Fruit fly (Drosophila melanogaster) ovary, adult (tissue): ENCODE results near the gene CG31404.

Source experiments
- CG17801 ChIP-seq: fragments of 200-800 bp; optimal IDR thresholded peaks from 2 replicates; lab custom pipeline; 2019; ENCODE audit warnings: missing biosample characterization, mild to moderate bottlenecking, missing genetic modification characterization, moderate library complexity; ENCODE audit not compliant: partially characterized antibody

CG31404 gene

DNA sequence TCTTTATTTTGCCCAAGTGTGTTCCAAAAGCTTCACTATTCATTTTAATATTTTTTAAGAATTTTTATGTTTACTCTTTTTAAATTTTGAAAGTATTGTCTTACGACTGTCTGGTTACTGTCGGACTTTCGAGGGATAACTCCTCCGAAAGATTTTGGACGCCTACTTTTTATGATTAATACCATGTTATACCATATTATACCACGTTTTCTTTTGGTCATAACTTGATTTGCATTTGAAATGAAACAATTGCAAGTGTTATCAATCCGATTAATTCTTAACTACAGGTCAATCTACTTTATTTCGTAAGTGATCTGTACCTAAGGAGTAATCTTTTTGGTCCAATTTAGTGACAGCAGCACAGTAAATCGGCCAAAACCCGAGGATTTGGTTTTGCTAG lies at the start of gene CG31404:
TSS of gene CG31404 (minus strand) at position 101 of the 400 bp plus-strand sequence.
- TF ChIP-seq CG17801 (GFP tag; lab: Kevin White, UChicago): no peak

DNA sequence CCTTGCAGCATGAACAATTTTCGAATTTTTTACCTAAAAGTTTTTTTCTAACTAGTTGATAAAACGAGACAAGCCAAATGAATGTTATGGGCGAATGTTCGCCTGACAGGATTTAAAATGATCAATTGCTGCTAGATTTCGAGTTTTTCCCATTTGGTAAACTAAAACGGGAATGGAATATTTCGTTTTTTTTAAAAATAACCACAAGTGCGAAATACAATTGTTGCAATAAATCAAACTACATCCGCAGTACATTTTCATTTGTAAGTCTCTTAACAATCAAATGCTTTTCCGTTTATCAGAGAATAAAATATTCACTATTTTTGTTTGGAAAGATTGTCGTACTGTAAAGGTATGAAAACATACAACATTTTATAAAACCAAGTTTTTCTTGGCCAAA lies 49.3 kb upstream of the CG31404 start, which contains the start of gene CG3517:
TSS of gene CG3517 (minus strand) at position 101 of the 400 bp plus-strand sequence.
- TF ChIP-seq CG17801 (GFP tag; lab: Kevin White, UChicago): no peak

DNA sequence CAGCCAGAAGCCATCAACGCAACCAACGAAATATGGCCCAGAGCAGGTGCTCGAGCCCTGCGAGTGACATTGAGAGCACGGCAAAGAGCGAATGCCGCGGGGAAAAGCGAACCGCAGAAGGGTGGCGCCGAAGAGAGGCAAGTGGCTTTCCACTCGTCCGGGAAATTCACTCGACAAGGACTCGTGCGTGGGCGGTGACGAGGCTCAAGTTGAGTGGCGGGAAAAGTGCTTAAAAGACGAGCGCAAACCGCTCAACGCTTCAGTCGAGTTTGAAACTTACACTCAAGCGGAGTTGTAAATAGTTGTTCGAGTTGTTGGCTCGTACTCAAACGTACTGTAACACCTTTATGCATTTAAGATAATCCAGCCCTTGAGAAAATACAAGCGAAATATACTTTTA lies 36.6 kb upstream of the CG31404 start, which contains the start of gene CG31221:
TSS of gene CG31221 (plus strand) at position 256 of the 400 bp plus-strand sequence.
- TF ChIP-seq CG17801 (GFP tag; lab: Kevin White, UChicago): no peak

DNA sequence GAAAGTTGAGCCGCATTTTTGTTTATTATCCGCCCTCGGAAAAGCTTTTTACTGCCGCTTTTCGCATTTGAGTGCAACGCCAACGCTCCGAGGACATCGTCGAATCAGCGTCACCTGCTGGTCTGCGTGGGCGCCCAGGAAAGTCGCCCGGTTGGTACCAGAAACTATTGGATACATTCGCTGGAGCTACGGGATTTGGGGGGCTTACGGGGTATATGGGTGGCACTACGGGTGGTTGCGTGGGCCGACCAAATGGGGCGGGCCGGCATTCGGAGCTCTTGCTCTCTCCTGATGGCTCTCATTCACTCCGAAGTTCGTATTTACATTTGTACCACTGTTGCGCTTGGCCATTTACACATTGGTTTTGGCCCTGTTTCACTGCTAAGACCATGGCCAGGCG lies 35.5 kb upstream of the CG31404 start:
- no peak for TF ChIP-seq CG17801 (GFP tag; lab: Kevin White, UChicago)

DNA sequence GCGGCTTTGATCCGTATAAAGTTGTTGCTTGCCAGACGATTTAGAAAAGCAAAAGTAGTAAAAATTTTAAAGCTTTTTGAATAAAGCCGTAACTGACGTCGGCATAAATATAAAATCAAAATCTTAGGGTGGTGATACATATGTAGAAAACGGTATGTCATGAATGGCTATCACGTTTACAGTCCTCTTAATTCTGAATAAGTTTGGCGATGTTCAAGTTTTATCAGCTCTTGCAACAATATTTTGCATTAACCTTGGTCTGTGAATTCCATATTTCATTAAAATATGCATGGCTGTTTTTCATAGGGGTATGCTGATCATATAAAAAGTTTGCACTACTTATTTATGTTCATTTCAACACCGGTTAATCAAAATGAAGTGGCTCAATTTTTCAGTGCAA lies 32.8 kb upstream of the CG31404 start, which contains the start of gene CG11626:
TSS of gene CG11626 (plus strand) at position 301 of the 400 bp plus-strand sequence.
- TF ChIP-seq CG17801 (GFP tag; lab: Kevin White, UChicago): no peak

DNA sequence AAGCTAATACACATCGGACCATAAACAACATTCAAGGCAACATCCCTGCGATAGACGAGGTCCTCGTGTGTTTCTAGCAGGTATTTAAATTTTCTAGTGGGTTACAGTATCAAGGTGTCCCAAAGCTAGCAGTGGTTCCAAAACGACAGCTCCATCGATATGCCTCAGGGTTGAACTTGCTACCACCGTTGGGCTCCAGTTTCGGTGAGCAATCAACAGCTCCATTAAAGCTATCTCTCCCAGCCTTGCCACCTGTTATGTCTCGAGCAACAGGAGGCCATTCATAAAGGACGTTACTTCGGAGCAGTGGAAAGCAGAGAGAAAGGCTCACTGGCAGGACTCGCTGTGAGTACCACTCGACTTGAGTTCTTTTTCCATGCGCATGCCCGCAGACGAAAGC lies 31.0 kb upstream of the CG31404 start:
- TF ChIP-seq CG17801 (GFP tag; lab: Kevin White, UChicago): no peak

DNA sequence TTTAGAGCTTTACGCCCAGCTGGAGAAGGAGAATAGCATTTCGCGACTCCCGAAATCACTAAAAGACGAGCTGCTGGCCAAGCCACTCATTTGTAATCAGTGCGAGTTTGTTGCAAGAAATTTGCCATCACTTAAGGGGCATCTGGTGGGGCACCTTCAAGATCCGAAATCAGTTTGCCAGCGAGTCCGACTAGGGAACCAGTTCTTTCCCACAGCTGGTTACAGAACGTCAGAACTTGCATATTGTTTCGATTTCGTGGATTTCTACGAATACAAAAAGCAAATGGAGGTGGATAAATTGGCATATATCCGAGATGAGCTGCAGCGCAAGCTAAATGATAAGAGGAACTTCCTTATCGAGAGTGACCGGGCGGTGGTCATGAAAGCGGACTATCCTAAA lies 28.5 kb upstream of the CG31404 start:
- TF ChIP-seq CG17801 (GFP tag; lab: Kevin White, UChicago): no peak

DNA sequence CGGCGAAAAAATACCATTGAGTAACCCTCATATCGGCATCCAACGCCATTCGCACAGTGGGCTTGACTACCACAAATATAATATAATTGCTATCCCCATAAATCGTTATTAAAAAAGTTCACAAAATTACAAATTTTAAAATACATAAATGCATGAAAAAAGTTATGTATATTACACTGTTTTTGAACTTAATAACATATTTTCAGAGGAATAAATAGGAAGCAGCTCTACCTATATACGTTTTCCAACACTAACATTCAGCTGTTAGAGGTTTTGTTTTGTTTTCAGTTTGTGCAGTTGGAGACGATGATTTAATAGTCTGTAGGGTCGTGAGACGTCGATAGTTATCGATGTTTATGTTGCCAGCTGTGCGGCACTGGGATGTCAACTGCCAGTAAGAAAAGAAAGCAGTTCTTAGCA lies 27.3 kb upstream of the CG31404 start, which contains the start of the genes Ino80 and Aptx:
TSS of gene Ino80 (minus strand) at position 58 of the 420 bp plus-strand sequence.
TSS of gene Aptx (plus strand) at position 360 of the 420 bp plus-strand sequence.
- TF ChIP-seq CG17801 (GFP tag; lab: Kevin White, UChicago): peak; percentile 93

DNA sequence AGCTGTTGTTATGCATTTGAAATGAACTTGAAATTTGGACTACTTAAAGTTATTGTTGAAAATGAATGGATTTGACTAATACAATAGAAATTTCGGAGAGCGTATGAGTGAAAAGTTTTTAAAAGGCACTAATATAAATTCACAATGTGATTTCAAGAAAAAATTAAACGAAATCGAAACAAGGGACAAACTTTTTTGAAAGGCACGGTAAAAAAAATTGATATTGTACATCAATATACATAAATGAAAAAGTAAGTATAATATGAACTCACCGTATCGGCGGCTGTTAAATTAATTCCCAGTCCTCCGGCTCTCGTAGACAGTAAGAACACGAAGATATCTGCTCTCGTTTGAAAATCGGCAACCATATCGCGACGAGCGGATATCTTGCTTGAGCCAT lies 22.6 kb upstream of the CG31404 start, which contains the start of gene CG31244:
TSS of gene CG31244 (minus strand) at position 101 of the 400 bp plus-strand sequence.
- no peak for TF ChIP-seq CG17801 (GFP tag; lab: Kevin White, UChicago)

DNA sequence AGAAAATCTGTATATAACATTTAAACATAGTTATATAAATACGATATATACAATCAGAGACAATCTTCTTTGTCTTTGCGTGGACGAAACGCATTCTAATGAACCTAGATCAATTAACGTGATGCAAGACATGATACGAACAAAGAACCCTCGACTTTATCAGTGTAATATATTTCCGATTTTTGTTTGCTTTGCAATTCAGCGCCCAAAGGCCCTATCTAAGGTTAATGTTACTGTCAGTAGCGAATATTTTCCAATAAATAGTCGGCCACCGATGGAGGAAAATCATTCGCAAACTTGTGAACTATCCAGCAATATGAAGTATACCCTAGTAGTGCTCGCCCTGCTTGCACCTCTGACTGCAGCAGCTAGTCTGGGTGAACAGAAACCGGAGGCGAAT lies 17.2 kb upstream of the CG31404 start, which contains the start of gene CG3739:
TSS of gene CG3739 (plus strand) at position 301 of the 400 bp plus-strand sequence.
- no peak for TF ChIP-seq CG17801 (GFP tag; lab: Kevin White, UChicago)

DNA sequence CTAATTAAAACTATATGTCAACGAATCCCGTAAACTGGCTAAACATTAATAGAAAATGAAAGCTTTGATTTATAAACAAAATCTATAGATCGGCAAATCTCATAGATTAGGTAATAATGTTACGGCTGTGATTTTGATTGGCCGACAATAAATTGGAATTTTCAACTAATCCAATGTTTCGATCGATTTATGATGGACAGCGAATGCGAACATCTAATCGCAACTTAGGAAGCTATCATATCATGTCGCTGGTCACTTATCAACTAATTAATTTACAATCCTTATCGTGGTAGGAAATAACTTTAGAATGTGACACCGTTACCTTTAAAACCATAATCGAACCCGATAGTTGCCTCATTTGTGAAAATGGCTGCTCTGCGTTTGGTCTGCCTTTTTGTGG lies 14.1 kb upstream of the CG31404 start, which contains the start of gene CG18493:
TSS of gene CG18493 (plus strand) at position 352 of the 400 bp plus-strand sequence.
- TF ChIP-seq CG17801 (GFP tag; lab: Kevin White, UChicago): no peak

DNA sequence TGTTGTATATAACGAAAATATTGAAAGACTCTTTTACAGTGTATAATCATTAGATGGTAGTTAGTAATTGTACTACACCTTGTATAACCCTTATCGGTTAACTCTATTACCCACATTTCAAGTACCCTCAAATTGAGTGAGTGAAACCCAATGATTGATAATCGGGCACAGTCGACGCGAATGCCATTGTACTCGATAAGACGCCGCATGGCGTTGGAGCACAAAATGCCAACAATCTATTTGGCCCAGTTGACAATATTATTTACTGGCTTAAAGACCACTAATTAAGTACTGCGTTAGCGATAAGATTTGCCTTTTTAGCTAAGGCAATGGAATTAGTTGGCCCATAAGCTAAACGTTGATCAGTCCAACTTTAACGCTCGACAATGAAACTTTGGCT lies 11.8 kb upstream of the CG31404 start, which contains the start of gene CG3734:
TSS of gene CG3734 (plus strand) at position 254 of the 400 bp plus-strand sequence.
- no peak for TF ChIP-seq CG17801 (GFP tag; lab: Kevin White, UChicago)

DNA sequence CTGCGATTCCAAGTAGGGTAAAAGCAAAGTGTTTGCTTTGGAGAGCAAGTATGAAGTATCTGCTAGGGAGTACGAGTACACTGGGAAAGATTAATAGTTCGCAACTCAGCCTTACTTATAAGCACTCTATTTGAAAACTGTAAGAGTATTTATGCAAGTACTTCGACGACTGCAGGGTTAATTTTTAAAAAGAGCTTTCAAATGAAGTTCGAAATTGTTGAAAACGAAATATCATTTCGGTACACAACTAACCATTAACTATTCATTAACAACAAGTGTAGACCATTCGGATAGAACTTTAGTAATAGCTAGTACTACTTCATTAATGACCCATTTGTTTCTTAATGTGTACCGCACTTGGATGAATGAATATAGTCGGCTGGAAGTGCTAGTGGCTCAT lies 7.5 kb upstream of the CG31404 start:
- TF ChIP-seq CG17801 (GFP tag; lab: Kevin White, UChicago): no peak

DNA sequence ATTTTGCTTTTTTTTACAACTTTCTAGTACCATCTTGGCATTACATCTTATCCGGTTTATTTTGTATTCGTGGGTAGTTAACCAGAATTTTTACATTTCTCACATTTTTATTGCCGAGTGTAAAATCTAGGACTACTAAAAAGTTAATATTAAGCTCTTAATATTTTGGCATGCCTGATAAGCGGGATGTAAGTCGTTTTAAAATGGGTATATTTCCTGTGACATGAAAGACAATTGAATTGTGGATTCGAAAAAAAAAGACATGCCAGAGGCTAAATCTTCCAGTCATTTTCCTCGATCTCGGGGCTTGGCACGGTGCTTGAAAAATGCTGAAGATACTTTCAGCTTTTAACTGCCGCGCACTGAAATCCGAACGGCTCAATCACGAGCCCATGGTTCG lies 1.3 kb upstream of the CG31404 start, which contains the start of gene CG31245:
TSS of gene CG31245 (minus strand) at position 101 of the 400 bp plus-strand sequence.
- TF ChIP-seq CG17801 (GFP tag; lab: Kevin White, UChicago): no peak

DNA sequence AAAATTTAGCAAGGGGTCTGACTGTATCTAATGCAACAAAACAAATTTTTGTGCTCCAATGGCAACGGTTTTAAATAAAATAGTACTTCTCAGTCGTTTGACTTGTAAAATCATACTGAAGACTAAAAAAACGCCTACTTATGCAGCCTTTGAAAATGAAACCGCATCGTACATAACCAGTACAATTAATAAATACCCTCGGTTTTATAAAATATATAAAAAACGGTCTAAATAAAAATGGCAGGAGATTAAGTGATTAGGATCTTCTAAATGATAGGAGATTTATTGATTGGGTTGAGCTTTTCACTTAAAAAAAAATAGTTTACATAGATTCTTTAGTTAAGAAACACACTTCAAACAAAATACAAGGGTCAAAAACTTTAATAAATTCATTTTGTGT lies 1.1 kb downstream of the CG31404 start, which contains the start of gene CG3581:
TSS of gene CG3581 (minus strand) at position 101 of the 400 bp plus-strand sequence.
- TF ChIP-seq CG17801 (GFP tag; lab: Kevin White, UChicago): no peak

DNA sequence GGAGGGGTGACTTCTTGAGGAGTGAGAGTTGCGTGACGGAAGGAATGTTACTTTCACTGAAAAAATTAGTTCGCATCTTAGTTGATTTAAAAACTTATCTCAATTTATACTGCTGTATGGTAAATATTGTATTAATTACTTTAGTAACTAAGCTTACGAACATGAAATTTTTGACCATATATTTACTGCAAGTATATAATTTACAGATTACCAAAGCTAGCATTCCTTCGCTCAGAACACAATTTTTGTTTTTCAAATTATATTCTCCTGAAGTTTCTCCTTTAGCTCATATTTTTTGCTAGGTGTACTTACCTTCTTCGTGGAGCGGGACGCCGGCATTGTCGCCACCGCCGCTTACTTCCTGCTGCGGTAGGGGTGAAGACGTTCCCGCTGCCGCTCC lies 5.1 kb downstream of the CG31404 start:
- TF ChIP-seq CG17801 (GFP tag; lab: Kevin White, UChicago): no peak
